Fruit fly (Drosophila melanogaster) Kc167 (cell line): ENCODE measurements around the gene CG42269.

Source experiments
- Myc ChIP-seq: fragments of >200 bp; optimal IDR thresholded peaks from 2 replicates; lab custom pipeline; 2017; ENCODE audit warnings: missing external identifiers
- h ChIP-seq: fragments of >200 bp; optimal IDR thresholded peaks from 3 replicates; lab custom pipeline; 2018; ENCODE audit warnings: missing external identifiers
- insv ChIP-seq: fragments of >200 bp; optimal IDR thresholded peaks from 3 replicates; lab custom pipeline; 2018; ENCODE audit warnings: missing external identifiers

- TF ChIP-seq insv (lab: Kevin White, UChicago) (no peak), Myc (lab: Kevin White, UChicago) (no peak), h (lab: Kevin White, UChicago) (no peak)
Observed at dm6 chr3L:6036141-6036540, 30.0 kb upstream of the CG42269 start.
